Fruit fly (Drosophila melanogaster) whole organism, prepupa: ENCODE results near the gene mldr.

ENCODE experiments used
- CG10631 ChIP-seq: fragments of 200-800 bp; sonication (Bioruptor generic); optimal IDR thresholded peaks from 2 replicates; lab custom pipeline; 2016; ENCODE audit warnings: missing biosample characterization, missing genetic modification characterization
- CG10669 ChIP-seq: fragments of 200-800 bp; sonication (Bioruptor generic); optimal IDR thresholded peaks from 3 replicates; lab custom pipeline; 2018; ENCODE audit warnings: missing biosample characterization, mild to moderate bottlenecking, missing genetic modification characterization, moderate library complexity
- CG11902 ChIP-seq: fragments of 200-800 bp; sonication (Bioruptor generic); optimal IDR thresholded peaks from 3 replicates; lab custom pipeline; 2016; ENCODE audit warnings: missing biosample characterization, missing genetic modification characterization
- CG15336 ChIP-seq: fragments of 200-800 bp; sonication (Bioruptor generic); IDR thresholded peaks from 2 replicates; pipeline ENCODE4 v1.3.6; 2022; ENCODE audit warnings: missing biosample characterization, missing genetic modification characterization
- CG1621 ChIP-seq: fragments of 200-800 bp; sonication (Bioruptor generic); optimal IDR thresholded peaks from 3 replicates; lab custom pipeline; 2018; ENCODE audit warnings: missing biosample characterization, mild to moderate bottlenecking, missing genetic modification characterization
- CG16779 ChIP-seq: fragments of 200-800 bp; sonication (Bioruptor generic); optimal IDR thresholded peaks from 3 replicates; lab custom pipeline; 2017; ENCODE audit warnings: missing biosample characterization, mild to moderate bottlenecking, missing genetic modification characterization
- CG3032 ChIP-seq: fragments of 200-800 bp; optimal IDR thresholded peaks from 2 replicates; lab custom pipeline; 2019; ENCODE audit warnings: missing biosample characterization, mild to moderate bottlenecking, missing genetic modification characterization, moderate library complexity
- CG31627 ChIP-seq: fragments of 200-800 bp; sonication (Bioruptor generic); optimal IDR thresholded peaks from 3 replicates; lab custom pipeline; 2016; ENCODE audit warnings: missing biosample characterization, missing genetic modification characterization
- CG32006 ChIP-seq: fragments of 200-800 bp; sonication (Bioruptor generic); optimal IDR thresholded peaks from 3 replicates; lab custom pipeline; 2017; ENCODE audit warnings: missing biosample characterization, mild to moderate bottlenecking, missing genetic modification characterization
- CG34406 ChIP-seq: fragments of 200-800 bp; sonication (Bioruptor generic); optimal IDR thresholded peaks from 3 replicates; lab custom pipeline; 2016; ENCODE audit warnings: missing biosample characterization, missing genetic modification characterization
- CG4318 ChIP-seq: fragments of 200-800 bp; sonication (Bioruptor generic); optimal IDR thresholded peaks from 3 replicates; lab custom pipeline; 2017; ENCODE audit warnings: missing biosample characterization, mild to moderate bottlenecking, missing genetic modification characterization
- CG6163 ChIP-seq: fragments of 200-800 bp; sonication (Bioruptor generic); IDR thresholded peaks from 3 replicates; pipeline ENCODE4 v1.3.6; 2022; ENCODE audit warnings: missing biosample characterization, missing genetic modification characterization
- CG6792 ChIP-seq: fragments of 200-800 bp; sonication (Bioruptor generic); optimal IDR thresholded peaks from 3 replicates; lab custom pipeline; 2016; ENCODE audit warnings: missing biosample characterization, missing genetic modification characterization
- CG6808 ChIP-seq: fragments of 200-800 bp; sonication (Bioruptor generic); optimal IDR thresholded peaks from 3 replicates; lab custom pipeline; 2017; ENCODE audit warnings: missing biosample characterization, missing genetic modification characterization, mild to moderate bottlenecking, moderate library complexity, missing genetic modification reagents
- CG6854 ChIP-seq: fragments of 200-800 bp; sonication (Bioruptor generic); optimal IDR thresholded peaks from 2 replicates; lab custom pipeline; 2017; ENCODE audit warnings: missing biosample characterization, mild to moderate bottlenecking, missing genetic modification characterization
- CG8119 ChIP-seq: fragments of 200-800 bp; sonication (Bioruptor generic); IDR thresholded peaks from 3 replicates; pipeline ENCODE4 v1.3.6; 2022; ENCODE audit warnings: missing biosample characterization, missing genetic modification characterization
- CG8319 ChIP-seq: fragments of 200-800 bp; sonication (Bioruptor generic); optimal IDR thresholded peaks from 3 replicates; lab custom pipeline; 2016; ENCODE audit warnings: missing biosample characterization, missing genetic modification characterization
- CG8632 ChIP-seq: fragments of 200-800 bp; sonication (Bioruptor generic); optimal IDR thresholded peaks from 3 replicates; lab custom pipeline; 2016; ENCODE audit warnings: missing biosample characterization, missing genetic modification characterization
- CG9139 ChIP-seq: fragments of 200-800 bp; sonication (Bioruptor generic); optimal IDR thresholded peaks from 3 replicates; lab custom pipeline; 2017; ENCODE audit warnings: missing biosample characterization, mild to moderate bottlenecking, missing genetic modification characterization
- Eip75B ChIP-seq: fragments of 200-800 bp; sonication (Bioruptor generic); optimal IDR thresholded peaks from 3 replicates; lab custom pipeline; 2016; ENCODE audit warnings: missing biosample characterization, missing genetic modification characterization
- Eip78C ChIP-seq: fragments of 200-800 bp; sonication (Bioruptor generic); peaks from one replicate; lab custom pipeline; 2016; ENCODE audit warnings: missing biosample characterization, missing genetic modification characterization
- Eip93F ChIP-seq: fragments of 200-800 bp; sonication (Bioruptor generic); optimal IDR thresholded peaks from 2 replicates; lab custom pipeline; 2016; ENCODE audit warnings: missing biosample characterization, mild to moderate bottlenecking, missing genetic modification characterization
- Ets96B ChIP-seq: fragments of 200-800 bp; optimal IDR thresholded peaks from 2 replicates; lab custom pipeline; 2019; ENCODE audit warnings: missing biosample characterization, mild to moderate bottlenecking, missing genetic modification characterization, moderate library complexity
- Hr39 ChIP-seq: fragments of 200-800 bp; sonication (Bioruptor generic); optimal IDR thresholded peaks from 2 replicates; lab custom pipeline; 2016; ENCODE audit warnings: missing biosample characterization, missing genetic modification characterization
- Hr4 ChIP-seq: fragments of 200-800 bp; sonication (Bioruptor generic); optimal IDR thresholded peaks from 3 replicates; lab custom pipeline; 2016; ENCODE audit warnings: missing biosample characterization, missing genetic modification characterization
- Met ChIP-seq: fragments of 200-800 bp; sonication (Bioruptor generic); optimal IDR thresholded peaks from 3 replicates; lab custom pipeline; 2016; ENCODE audit warnings: missing biosample characterization, missing genetic modification characterization
- OdsH ChIP-seq: fragments of 200-800 bp; sonication (Bioruptor generic); optimal IDR thresholded peaks from 3 replicates; lab custom pipeline; 2016; ENCODE audit warnings: missing biosample characterization, missing genetic modification characterization
- Smox ChIP-seq: fragments of 200-800 bp; sonication (Bioruptor generic); optimal IDR thresholded peaks from 3 replicates; lab custom pipeline; 2016; ENCODE audit warnings: missing biosample characterization, missing genetic modification characterization
- Sox15 ChIP-seq: fragments of 200-800 bp; sonication (Bioruptor generic); optimal IDR thresholded peaks from 3 replicates; lab custom pipeline; 2016; ENCODE audit warnings: missing biosample characterization, missing genetic modification characterization
- cyc ChIP-seq: fragments of 200-800 bp; sonication (Bioruptor generic); optimal IDR thresholded peaks from 3 replicates; lab custom pipeline; 2016; ENCODE audit warnings: missing biosample characterization, missing genetic modification characterization
- dac ChIP-seq: fragments of 200-800 bp; sonication (Bioruptor generic); optimal IDR thresholded peaks from 2 replicates; lab custom pipeline; 2017; ENCODE audit warnings: missing biosample characterization, mild to moderate bottlenecking, missing genetic modification characterization
- dsx ChIP-seq: fragments of 200-800 bp; optimal IDR thresholded peaks from 3 replicates; lab custom pipeline; 2019; ENCODE audit warnings: missing biosample characterization, mild to moderate bottlenecking, missing genetic modification characterization, moderate library complexity; ENCODE audit not compliant: poor library complexity, severe bottlenecking
- eg ChIP-seq: fragments of 200-800 bp; sonication (Bioruptor generic); IDR thresholded peaks from 3 replicates; pipeline ENCODE4 v1.3.6; 2022; ENCODE audit warnings: missing biosample characterization, missing genetic modification characterization
- esn ChIP-seq: fragments of 200-800 bp; sonication (Bioruptor generic); optimal IDR thresholded peaks from 2 replicates; lab custom pipeline; 2016; ENCODE audit warnings: missing biosample characterization, mild to moderate bottlenecking, missing genetic modification characterization, moderate library complexity
- fkh ChIP-seq: fragments of 200-800 bp; sonication (Bioruptor generic); optimal IDR thresholded peaks from 3 replicates; lab custom pipeline; 2017; ENCODE audit warnings: missing biosample characterization, mild to moderate bottlenecking, missing genetic modification characterization, moderate library complexity
- pdm3 ChIP-seq: fragments of 200-800 bp; sonication (Bioruptor generic); optimal IDR thresholded peaks from 3 replicates; lab custom pipeline; 2016; ENCODE audit warnings: missing biosample characterization, missing genetic modification characterization
- salr ChIP-seq, 2 experiments: fragments of 200-800 bp; sonication (Bioruptor generic); optimal IDR thresholded peaks; 3 replicates each; lab custom pipeline; 2016 to 2018; ENCODE audit warnings: missing biosample characterization in 2 of 2, missing genetic modification characterization in 2 of 2, mild to moderate bottlenecking in 1 of 2
- ss ChIP-seq, 2 experiments: fragments of 200-800 bp; sonication (Bioruptor generic); optimal IDR thresholded peaks; 2 replicates in 1 of 2; 3 replicates in 1 of 2; lab custom pipeline; 2017 to 2018; ENCODE audit warnings: mild to moderate bottlenecking in 2 of 2, missing biosample characterization in 2 of 2, missing genetic modification characterization in 2 of 2, moderate library complexity in 1 of 2
- svp ChIP-seq: fragments of 200-800 bp; sonication (Bioruptor generic); peaks from one replicate; lab custom pipeline; 2016; ENCODE audit warnings: missing biosample characterization, missing genetic modification characterization
- topi ChIP-seq: fragments of 200-800 bp; sonication (Bioruptor generic); optimal IDR thresholded peaks from 3 replicates; lab custom pipeline; 2016; ENCODE audit warnings: missing biosample characterization, missing genetic modification characterization

mldr gene

dm6 chrX:6295129-6295539 lies 4.0 kb downstream of the mldr start, which contains the start of the genes CG15891 and CG3815 (continued):
- TF ChIP-seq Smox (GFP tag; lab: Kevin White, UChicago) (no peak), CG6854 (GFP tag; lab: Kevin White, UChicago) (no peak), topi (GFP tag; lab: Kevin White, UChicago) (peak; percentile 55), CG3032 (peak; percentile 59), salr (GFP tag; optimal IDR thresholded peaks at IDR 0.05; lab: Kevin White, UChicago) (no peak), cyc (GFP tag; lab: Kevin White, UChicago) (peak; percentile 50), esn (GFP tag; lab: Kevin White, UChicago) (peak; percentile 60)

- TF ChIP-seq Hr39 (GFP tag; lab: Kevin White, UChicago) = no peak
- no peak for TF ChIP-seq CG10631 (GFP tag; lab: Kevin White, UChicago)
- TF ChIP-seq CG16779 (tag; lab: Kevin White, UChicago) = no peak
- no peak for TF ChIP-seq CG6808 (GFP tag; lab: Kevin White, UChicago)
- TF ChIP-seq CG10669 (GFP tag; lab: Kevin White, UChicago) = no peak
- TF ChIP-seq CG1621 (tag; lab: Kevin White, UChicago) = no peak
- no peak for TF ChIP-seq CG31627
- no peak for TF ChIP-seq svp (GFP tag; lab: Kevin White, UChicago)
- no peak for TF ChIP-seq Eip78C (GFP tag; lab: Kevin White, UChicago)
- no peak for TF ChIP-seq CG6854 (GFP tag; lab: Kevin White, UChicago)
- no peak for TF ChIP-seq CG15336
- no peak for TF ChIP-seq dsx (GFP tag; lab: Kevin White, UChicago)
- no peak for TF ChIP-seq Eip75B
- TF ChIP-seq CG11902 (GFP tag; lab: Kevin White, UChicago) = no peak
- TF ChIP-seq pdm3 (GFP tag; lab: Kevin White, UChicago) = no peak
- no peak for TF ChIP-seq fkh (GFP tag; lab: Kevin White, UChicago)
These were observed 9.9 kb downstream of the mldr start, which contains the start of gene CG12219 for dm6 chrX:6301052-6301451. Gene CG12219 (minus strand): TSS chrX:6301285.

- TF ChIP-seq CG15336 (0 out of 2 replicates have a peak, but pooled peaks have one; percentile 20), Hr4 (GFP tag; lab: Kevin White, UChicago) (peak; percentile 70), CG32006 (GFP tag; lab: Kevin White, UChicago) (peak; percentile 74), pdm3 (GFP tag; lab: Kevin White, UChicago) (peak; percentile 39), Eip78C (GFP tag; lab: Kevin White, UChicago) (peak; percentile 15), eg (GFP tag; lab: Robert Waterston, UW) (0 out of 3 replicates have a peak, but pooled peaks have one; percentile 8), Ets96B (no peak), dac (peak; percentile 52), CG11902 (GFP tag; lab: Kevin White, UChicago) (no peak), cyc (GFP tag; lab: Kevin White, UChicago) (no peak), Met (no peak), CG8119 (peak; percentile 61; the same call in 2 of the 3 replicates), OdsH (GFP tag; lab: Kevin White, UChicago) (peak; percentile 5)
- TF ChIP-seq, all 60 proteins: peak for 9
These were observed 12.1 kb downstream of the mldr start for dm6 chrX:6303196-6303595.

dm6 chrX:6303675-6304074 lies 12.6 kb downstream of the mldr start, which contains the start of gene CG3823:
Gene CG3823 (plus strand): TSS chrX:6303975.
- TF ChIP-seq CG3032 (no peak), CG6163 (GFP tag; lab: Robert Waterston, UW) (peak; percentile 21; the same call in 1 of the 3 replicates)

- TF ChIP-seq Smox (GFP tag; lab: Kevin White, UChicago) (peak; percentile 12), eg (GFP tag; lab: Robert Waterston, UW) (peak; percentile 26; the same call in 1 of the 3 replicates), CG6163 (GFP tag; lab: Robert Waterston, UW) (no peak), CG8632 (GFP tag; lab: Kevin White, UChicago) (peak; percentile 41), Sox15 (GFP tag; lab: Kevin White, UChicago) (no peak), esn (GFP tag; lab: Kevin White, UChicago) (peak; percentile 25), CG8119 (peak; percentile 60; the same call in 1 of the 3 replicates), CG32006 (GFP tag; lab: Kevin White, UChicago) (peak; percentile 38), CG10669 (GFP tag; lab: Kevin White, UChicago) (no peak), CG8319 (GFP tag; lab: Kevin White, UChicago) (no peak), CG15336 (peak; percentile 57), CG6792 (GFP tag; lab: Kevin White, UChicago) (peak; percentile 30), OdsH (GFP tag; lab: Kevin White, UChicago) (peak; percentile 11), salr (GFP tag; optimal IDR thresholded peaks at IDR 0.05; lab: Kevin White, UChicago) (peak in 1 of 2 experiments; percentile 27), CG9139 (GFP tag; lab: Kevin White, UChicago) (no peak), Eip78C (GFP tag; lab: Kevin White, UChicago) (peak; percentile 80), ss (GFP tag; optimal IDR thresholded peaks at IDR 0.05; lab: Kevin White, UChicago) (no peak), Eip93F (GFP tag; lab: Kevin White, UChicago) (no peak), dac (no peak), Met (peak; percentile 15), svp (GFP tag; lab: Kevin White, UChicago) (no peak), CG4318 (GFP tag; lab: Kevin White, UChicago) (no peak), CG34406 (GFP tag; lab: Kevin White, UChicago) (peak; percentile 31), topi (GFP tag; lab: Kevin White, UChicago) (peak; percentile 10), CG10631 (GFP tag; lab: Kevin White, UChicago) (peak; percentile 44)
These were observed 13.1 kb downstream of the mldr start for dm6 chrX:6304203-6304602.
